Worm (Caenorhabditis elegans) whole organism, L2 larva: ENCODE measurements around the gene grl-7.

Experiments
- ceh-82 ChIP-seq: fragments of 150-350 bp; optimal IDR thresholded peaks from 2 replicates; lab custom pipeline; 2014; ENCODE audit warnings: missing biosample characterization, missing genetic modification characterization
- egl-27 ChIP-seq: sonication (generic microtip); optimal IDR thresholded peaks from 3 replicates; lab custom pipeline; 2017; ENCODE audit warnings: missing biosample characterization, missing genetic modification reagents, missing genetic modification characterization
- lin-13 ChIP-seq: fragments of 150-350 bp; optimal IDR thresholded peaks from 2 replicates; lab custom pipeline; 2014; ENCODE audit warnings: missing biosample characterization, missing genetic modification reagents, missing genetic modification characterization
- lsy-2 ChIP-seq, 2 experiments: fragments of 150-350 bp in 1 of 2; sonication (generic microtip) in 1 of 2; optimal IDR thresholded peaks; 2 replicates each; lab custom pipeline; 2014 to 2017; ENCODE audit warnings: missing biosample characterization in 2 of 2, missing genetic modification characterization in 2 of 2
- mab-5 ChIP-seq: fragments of 150-350 bp; optimal IDR thresholded peaks from 2 replicates; lab custom pipeline; 2014; ENCODE audit warnings: missing biosample characterization, missing genetic modification characterization
- nhr-12 ChIP-seq: fragments of 150-350 bp; optimal IDR thresholded peaks from 2 replicates; lab custom pipeline; 2014; ENCODE audit warnings: missing biosample characterization, missing genetic modification characterization
- unc-39 ChIP-seq: fragments of 150-350 bp; optimal IDR thresholded peaks from 2 replicates; lab custom pipeline; 2014; ENCODE audit warnings: missing biosample characterization, missing genetic modification characterization
- unc-62 ChIP-seq: fragments of 150-350 bp; optimal IDR thresholded peaks from 2 replicates; lab custom pipeline; 2014; ENCODE audit warnings: missing biosample characterization, missing genetic modification reagents, missing genetic modification characterization
- ztf-4 ChIP-seq: fragments of 150-350 bp; optimal IDR thresholded peaks from 2 replicates; lab custom pipeline; 2014; ENCODE audit warnings: missing biosample characterization, missing genetic modification characterization

ce11 chrV:11351263-11351662 is 4.5 kb upstream of the grl-7 start:
- TF ChIP-seq ceh-82 (tag; lab: Kevin White, UChicago) (no peak), unc-39 (tag; lab: Kevin White, UChicago) (no peak), lsy-2 (tag; optimal IDR thresholded peaks at IDR 0.05; lab: Kevin White, UChicago) (no peak), egl-27 (tag; lab: Kevin White, UChicago) (no peak), mab-5 (tag; lab: Kevin White, UChicago) (no peak), ztf-4 (tag; lab: Kevin White, UChicago) (no peak), unc-62 (GFP tag; lab: Kevin White, UChicago) (no peak), lin-13 (GFP tag; lab: Kevin White, UChicago) (no peak), nhr-12 (tag; lab: Kevin White, UChicago) (no peak)
